Fruit fly (Drosophila melanogaster) whole organism: Measurements from ENCODE around the gene Arl1.

Source experiments
- CG8478 ChIP-seq: fragments of >200 bp; optimal IDR thresholded peaks from 2 replicates; lab custom pipeline; 2018; ENCODE audit warnings: inconsistent platforms
- Dll ChIP-seq: fragments of >200 bp; optimal IDR thresholded peaks from 2 replicates; lab custom pipeline; 2017
- EcR ChIP-seq, 2 experiments: fragments of >200 bp; optimal IDR thresholded peaks; 2 replicates each; lab custom pipeline; 2017; ENCODE audit warnings: missing biosample characterization in 2 of 2, missing genetic modification characterization in 2 of 2, missing genetic modification reagents in 2 of 2
- pan ChIP-seq: fragments of >200 bp; optimal IDR thresholded peaks from 2 replicates; lab custom pipeline; 2017
- psq ChIP-seq: fragments of >200 bp; optimal IDR thresholded peaks from 2 replicates; lab custom pipeline; 2017
- usp ChIP-seq: fragments of >200 bp; optimal IDR thresholded peaks from 2 replicates; lab custom pipeline; 2017; ENCODE audit warnings: missing biosample characterization, missing genetic modification characterization, mixed read lengths

The Arl1 gene

DNA sequence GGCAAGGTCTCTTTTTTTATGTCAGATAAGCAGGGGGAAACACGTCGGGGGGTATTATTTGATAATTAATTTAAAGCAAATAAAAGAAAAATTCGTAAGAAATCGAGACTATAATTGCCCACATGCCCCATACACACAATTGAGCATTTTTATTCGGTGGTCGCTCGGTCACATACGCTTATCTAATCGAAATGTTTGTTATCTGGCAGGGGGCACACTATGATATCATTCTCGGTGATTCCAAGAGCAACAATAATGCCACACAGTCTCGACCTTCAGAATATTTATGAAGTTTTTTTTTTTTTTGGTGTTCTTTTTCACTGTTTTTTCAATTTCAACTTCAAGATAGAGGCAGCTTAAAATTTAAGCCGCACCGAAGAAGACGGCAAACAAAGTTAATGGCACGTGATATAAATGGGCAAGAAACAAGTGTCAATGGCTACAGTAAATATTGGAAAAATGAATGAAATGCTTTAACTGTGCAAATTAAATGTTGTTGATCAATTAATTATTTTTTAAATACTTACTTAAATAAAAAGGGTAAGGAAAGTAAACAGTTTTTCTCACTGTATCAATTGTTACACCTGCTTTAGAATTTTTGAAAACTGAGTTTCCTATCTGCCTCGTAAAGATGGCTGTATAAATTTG lies 16.5 kb downstream of the Arl1 start:
- no peak for TF ChIP-seq pan (lab: Kevin White, UChicago)
- TF ChIP-seq usp, result no peak
- TF ChIP-seq Dll, result no peak
- TF ChIP-seq EcR (GFP tag; optimal IDR thresholded peaks at IDR 0.05; lab: Kevin White, UChicago), result no peak
- TF ChIP-seq psq (lab: Kevin White, UChicago), result no peak
- TF ChIP-seq CG8478 (lab: Kevin White, UChicago), result no peak

DNA sequence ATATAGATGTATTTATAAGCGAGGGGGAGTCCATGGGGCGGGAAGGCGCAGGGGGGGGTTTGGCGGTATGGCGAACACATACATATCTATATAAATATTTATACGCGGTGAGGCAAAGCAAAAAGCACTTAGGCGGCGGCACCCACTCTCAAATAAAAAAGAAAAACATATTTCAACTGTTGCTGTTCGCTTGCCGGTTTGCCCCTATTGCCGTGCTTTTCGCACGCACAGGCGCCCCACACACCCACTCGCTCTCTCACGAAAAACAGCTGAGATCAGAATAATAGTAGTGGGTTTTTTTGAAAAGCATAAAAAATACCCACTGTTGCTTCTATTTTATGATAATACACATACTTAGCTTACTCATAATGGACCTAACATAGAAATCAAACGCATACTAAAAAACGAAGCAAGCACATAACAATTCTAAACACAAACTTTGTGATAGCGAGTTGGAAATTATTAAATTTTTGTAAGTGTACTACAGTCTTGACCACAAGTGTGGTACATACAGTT lies 18.3 kb downstream of the Arl1 start:
- TF ChIP-seq CG8478 (lab: Kevin White, UChicago) (no peak), usp (no peak), Dll (no peak), psq (lab: Kevin White, UChicago) (no peak), EcR (GFP tag; optimal IDR thresholded peaks at IDR 0.05; lab: Kevin White, UChicago) (no peak), pan (lab: Kevin White, UChicago) (no peak)

DNA sequence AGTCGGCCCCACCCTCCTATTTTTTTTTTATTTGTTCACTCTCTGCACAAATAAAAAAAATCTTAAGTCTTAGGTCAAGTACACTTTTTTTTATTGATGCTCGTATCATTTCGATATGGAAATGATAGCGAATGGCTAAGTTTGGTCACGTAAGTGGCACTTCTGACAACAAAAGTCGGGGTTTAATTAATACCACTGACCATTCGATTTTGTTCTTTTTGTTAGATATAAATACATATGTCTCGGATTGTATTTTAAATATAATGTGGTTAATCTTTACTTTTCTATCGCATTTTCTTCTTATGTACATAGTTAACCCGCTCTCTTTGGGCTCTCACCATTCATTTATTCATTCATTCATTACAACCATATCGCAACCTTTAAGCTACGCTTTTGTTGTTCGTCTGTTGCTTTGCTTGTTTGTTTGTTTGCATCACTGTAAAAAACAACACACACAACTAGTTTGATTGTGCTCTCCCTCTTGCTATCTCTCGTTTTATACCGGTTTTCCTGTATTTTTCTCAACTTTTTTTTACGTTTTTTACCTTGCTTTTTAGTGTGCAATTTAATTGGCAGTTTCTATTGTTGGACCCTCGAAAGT lies 19.3 kb downstream of the Arl1 start:
- no peak for TF ChIP-seq EcR (GFP tag; optimal IDR thresholded peaks at IDR 0.05; lab: Kevin White, UChicago)
- no peak for TF ChIP-seq psq (lab: Kevin White, UChicago)
- TF ChIP-seq pan (lab: Kevin White, UChicago), result no peak
- TF ChIP-seq Dll, result no peak

DNA sequence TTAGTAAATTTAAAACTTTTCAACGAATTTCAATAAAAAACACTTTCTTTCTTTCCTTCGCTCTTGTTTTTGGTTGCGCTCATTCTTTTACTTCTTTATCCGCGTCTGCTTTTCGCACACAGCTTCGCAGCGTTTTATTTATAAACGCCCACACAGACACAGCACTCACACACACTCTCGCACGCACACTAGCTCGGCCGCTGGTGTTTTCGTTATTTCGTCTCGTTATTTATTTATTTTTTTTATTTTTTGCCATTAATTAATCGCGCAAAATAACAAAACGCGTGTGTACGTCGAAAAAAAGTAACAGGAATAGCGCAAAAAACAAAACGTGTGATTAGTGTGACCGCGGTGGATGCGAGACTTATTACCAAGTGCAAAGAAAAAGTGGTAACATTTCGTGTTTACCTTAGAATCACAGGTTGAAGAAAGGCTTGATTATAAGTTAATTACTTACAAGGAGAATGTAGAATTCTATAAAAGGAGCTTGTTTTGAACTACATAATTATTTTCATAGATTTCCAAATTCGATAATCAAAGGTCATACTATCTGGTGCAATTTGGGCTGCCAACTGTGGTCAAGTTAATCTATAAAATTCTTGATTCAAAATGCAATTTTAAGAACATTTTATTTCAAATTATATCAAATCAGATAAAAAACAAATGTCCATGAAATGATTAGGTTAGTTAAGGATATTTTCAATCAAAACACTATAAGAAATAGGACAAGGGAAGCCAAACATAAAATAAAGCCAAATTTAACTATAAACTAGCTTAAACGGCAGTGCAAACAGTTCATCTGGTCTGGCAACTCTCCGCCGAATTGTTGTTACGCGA lies 21.7 kb downstream of the Arl1 start, which contains the start of the genes hzg and mRpS31:
hzg (minus strand) TSS at position 336 of the 837 bp plus-strand sequence.
mRpS31 (plus strand) TSS at position 793 of the 837 bp plus-strand sequence.
- TF ChIP-seq CG8478 (lab: Kevin White, UChicago) (no peak), Dll (no peak), EcR (GFP tag; optimal IDR thresholded peaks at IDR 0.05; lab: Kevin White, UChicago) (no peak), psq (lab: Kevin White, UChicago) (no peak), usp (no peak), pan (lab: Kevin White, UChicago) (no peak)

DNA sequence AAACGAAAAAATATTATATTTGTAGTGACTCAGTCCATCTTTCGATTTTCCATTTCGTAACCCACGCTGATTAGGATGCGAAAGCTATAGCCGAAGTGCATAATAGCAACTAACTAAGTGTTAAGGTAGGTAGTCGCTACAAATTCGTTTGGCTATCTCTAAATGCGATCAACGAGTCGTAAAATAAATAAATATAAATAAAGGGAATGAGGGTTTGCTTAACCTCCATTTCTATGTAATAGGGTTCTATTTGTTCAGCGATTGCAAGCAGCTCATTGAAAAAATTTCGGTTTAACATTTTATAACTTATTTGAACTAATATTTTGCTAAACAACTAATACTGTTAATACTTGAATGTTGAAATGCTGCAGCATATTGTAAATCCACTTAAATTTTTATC lies 27.2 kb downstream of the Arl1 start:
- TF ChIP-seq CG8478 (lab: Kevin White, UChicago), result no peak

DNA sequence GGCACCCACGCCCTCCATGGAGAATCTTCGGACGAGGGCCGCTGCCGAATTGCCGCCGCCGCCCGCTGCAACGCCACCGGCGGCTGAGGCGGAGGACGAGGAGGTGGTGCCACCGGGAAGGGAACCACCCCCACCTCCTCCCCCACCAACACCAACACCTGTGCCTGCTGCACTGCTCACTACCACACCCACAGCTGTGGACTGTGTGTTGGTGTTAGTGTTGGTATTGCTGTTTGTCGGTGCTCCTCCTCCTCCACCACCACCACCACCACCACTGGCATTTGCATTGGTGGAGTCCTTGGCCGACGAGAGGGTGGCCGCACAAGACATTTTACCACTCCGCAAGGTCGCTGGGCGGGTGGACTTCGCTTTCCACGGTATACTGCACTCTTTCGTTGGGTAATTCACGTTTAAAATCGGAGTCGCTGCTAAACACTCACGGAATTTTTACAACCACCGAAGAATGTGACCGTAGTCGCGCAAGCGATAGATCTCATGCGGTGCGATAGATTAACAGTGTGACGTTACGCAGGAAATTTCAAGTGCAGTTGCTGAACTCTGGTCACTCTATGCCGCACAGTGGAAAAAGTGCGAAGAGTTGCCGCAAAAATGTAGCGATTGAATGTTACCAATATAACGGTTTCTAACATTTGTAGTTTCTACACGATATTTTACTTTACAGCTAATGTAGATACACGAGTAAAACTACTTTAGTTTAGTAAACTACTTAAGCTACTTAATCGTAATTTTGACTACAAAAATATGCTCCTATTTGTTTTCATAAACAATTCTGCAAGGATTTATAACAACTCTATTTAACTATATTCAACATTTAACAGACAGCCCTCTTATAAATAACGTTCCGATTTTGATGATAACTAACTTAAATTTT lies 28.6 kb downstream of the Arl1 start, which contains the start of gene mib1:
mib1 (minus strand) TSS at position 494 of the 892 bp plus-strand sequence.
- TF ChIP-seq usp, result no peak
- TF ChIP-seq Dll, result no peak
- TF ChIP-seq CG8478 (lab: Kevin White, UChicago), result peak; percentile 3
- no peak for TF ChIP-seq psq (lab: Kevin White, UChicago)

DNA sequence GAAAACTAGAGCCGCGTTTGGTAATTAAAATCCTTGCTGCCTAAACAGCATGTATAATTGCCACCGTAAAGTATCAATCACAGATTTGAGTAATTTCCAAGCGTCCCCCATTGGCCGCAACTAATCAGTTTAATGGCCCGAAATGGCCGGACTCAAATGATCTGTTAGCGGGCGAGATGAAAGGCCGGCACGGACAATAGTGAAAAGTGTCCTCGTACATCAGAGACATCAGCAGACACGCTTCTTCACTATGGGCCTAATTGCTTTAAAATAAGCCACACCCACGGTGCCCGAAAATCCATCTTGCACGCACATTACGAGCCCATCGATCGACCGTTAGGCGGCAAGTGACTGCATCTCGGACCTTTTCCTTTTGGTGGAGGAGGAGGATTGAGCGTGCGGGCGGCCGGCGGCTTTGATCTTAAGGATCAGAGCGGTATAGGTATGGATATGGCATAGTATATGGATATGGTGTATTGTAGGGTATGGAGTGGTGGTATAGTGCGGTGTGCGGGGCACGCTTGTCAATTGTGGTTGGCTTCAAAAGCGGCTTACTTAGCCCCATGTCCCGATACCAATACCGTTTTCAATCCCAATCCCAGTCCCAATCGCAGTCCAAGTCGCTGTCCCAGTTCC lies 29.5 kb downstream of the Arl1 start:
- no peak for TF ChIP-seq EcR (GFP tag; optimal IDR thresholded peaks at IDR 0.05; lab: Kevin White, UChicago)
- no peak for TF ChIP-seq Dll
- no peak for TF ChIP-seq CG8478 (lab: Kevin White, UChicago)
- TF ChIP-seq pan (lab: Kevin White, UChicago), result no peak
- no peak for TF ChIP-seq psq (lab: Kevin White, UChicago)
- TF ChIP-seq usp, result no peak

DNA sequence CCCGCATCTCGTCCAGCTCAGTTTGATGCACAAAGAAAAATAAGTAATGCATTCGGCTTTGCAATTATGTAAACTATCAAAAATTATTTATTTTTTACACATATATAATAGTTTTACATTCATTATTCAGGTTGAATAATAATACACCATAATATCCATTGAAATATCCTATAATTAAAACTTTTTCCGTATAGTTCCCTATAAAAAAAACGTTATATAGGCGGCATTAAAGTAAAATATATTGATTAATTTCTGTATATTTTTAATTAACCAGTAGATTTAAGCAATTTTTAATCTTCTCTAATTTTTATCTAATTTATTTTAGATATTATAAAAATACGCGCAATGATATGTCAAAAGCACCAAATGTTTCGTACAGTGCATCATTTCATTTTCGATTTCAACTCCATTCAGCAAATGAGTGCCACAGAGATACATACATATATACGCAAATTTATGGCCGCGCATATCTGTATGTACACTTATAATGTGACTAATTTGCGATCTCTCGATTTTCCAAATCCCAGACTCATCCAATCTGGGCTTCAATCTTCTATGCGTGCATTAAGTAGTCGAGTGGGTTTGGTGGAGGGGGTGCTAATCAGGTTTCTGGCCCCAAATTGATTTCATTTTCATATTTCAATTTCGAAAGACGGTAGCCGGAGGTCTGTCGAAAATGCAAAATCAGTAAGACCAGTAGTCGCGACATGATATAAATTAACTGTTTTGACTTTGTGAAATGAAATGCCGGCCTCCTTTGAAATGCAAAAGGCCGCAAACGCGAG lies 30.5 kb downstream of the Arl1 start:
- TF ChIP-seq EcR (GFP tag; optimal IDR thresholded peaks at IDR 0.05; lab: Kevin White, UChicago) (no peak), usp (no peak), Dll (no peak), CG8478 (lab: Kevin White, UChicago) (no peak), pan (lab: Kevin White, UChicago) (no peak), psq (lab: Kevin White, UChicago) (no peak)

DNA sequence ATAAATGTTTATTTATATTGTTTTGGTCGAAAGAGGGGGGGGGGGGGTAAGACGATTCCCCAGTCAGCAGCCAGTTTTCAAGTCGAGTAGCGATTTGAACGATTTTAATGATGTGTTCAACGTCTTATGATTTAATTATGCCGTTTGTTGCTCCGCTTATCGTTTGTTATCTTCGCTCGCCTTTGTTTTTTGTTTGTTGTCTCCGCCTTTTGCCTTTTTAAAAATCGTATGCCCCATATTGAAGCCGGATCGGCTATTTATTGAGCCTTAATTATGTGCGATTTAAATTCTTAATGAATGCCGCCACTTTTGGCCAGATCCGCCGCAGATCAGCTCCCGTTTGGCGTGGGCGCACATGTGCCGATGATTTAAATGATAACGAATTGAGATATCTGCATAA lies 31.6 kb downstream of the Arl1 start:
- TF ChIP-seq Dll (no peak), pan (lab: Kevin White, UChicago) (no peak), usp (no peak)
